Fruit fly (Drosophila melanogaster) whole organism, embryonic: ENCODE data around the gene EMC3.

Experiments
- ATbp ChIP-seq: fragments of 200-800 bp; sonication (Bioruptor generic); optimal IDR thresholded peaks from 2 replicates; lab custom pipeline; 2017; ENCODE audit warnings: missing biosample characterization, mild to moderate bottlenecking, missing genetic modification characterization, missing genetic modification reagents
- CG10147 ChIP-seq: fragments of 200-800 bp; sonication (Bioruptor generic); optimal IDR thresholded peaks from 2 replicates; lab custom pipeline; 2019; ENCODE audit warnings: missing biosample characterization, mild to moderate bottlenecking, missing genetic modification characterization, moderate library complexity
- CG11456 ChIP-seq: fragments of 200-800 bp; sonication (Bioruptor generic); IDR thresholded peaks from 3 replicates; pipeline ENCODE4 v1.3.6; 2022; ENCODE audit warnings: missing biosample characterization, missing genetic modification characterization
- CG11504 ChIP-seq: fragments of 200-800 bp; sonication (Bioruptor generic); optimal IDR thresholded peaks from 3 replicates; lab custom pipeline; 2019; ENCODE audit warnings: missing biosample characterization, mild to moderate bottlenecking, missing genetic modification characterization, moderate library complexity
- CG12219 ChIP-seq: fragments of 200-800 bp; sonication (Bioruptor generic); optimal IDR thresholded peaks from 3 replicates; lab custom pipeline; 2018; ENCODE audit warnings: missing biosample characterization, mild to moderate bottlenecking, missing genetic modification characterization
- CG12769 ChIP-seq: fragments of 200-800 bp; sonication (Bioruptor generic); optimal IDR thresholded peaks from 2 replicates; lab custom pipeline; 2019; ENCODE audit warnings: missing biosample characterization, mild to moderate bottlenecking, missing genetic modification characterization, moderate library complexity
- CG13894 ChIP-seq: fragments of 200-800 bp; sonication (Bioruptor generic); optimal IDR thresholded peaks from 3 replicates; lab custom pipeline; 2018; ENCODE audit warnings: missing biosample characterization, mild to moderate bottlenecking, missing genetic modification characterization, moderate library complexity
- CG14667 ChIP-seq: fragments of 200-800 bp; sonication (Bioruptor generic); IDR thresholded peaks from 2 replicates; pipeline ENCODE4 v1.3.6; 2022; ENCODE audit warnings: missing biosample characterization, missing genetic modification characterization
- CG17359 ChIP-seq: fragments of 200-800 bp; sonication (Bioruptor generic); optimal IDR thresholded peaks from 3 replicates; lab custom pipeline; 2018; ENCODE audit warnings: missing biosample characterization, mild to moderate bottlenecking, missing genetic modification characterization, moderate library complexity
- CG17385 ChIP-seq: fragments of 200-800 bp; sonication (Bioruptor generic); optimal IDR thresholded peaks from 3 replicates; lab custom pipeline; 2018; ENCODE audit warnings: missing biosample characterization, mild to moderate bottlenecking, missing genetic modification characterization
- CG17612 ChIP-seq: fragments of 200-800 bp; sonication (Bioruptor generic); IDR thresholded peaks from 2 replicates; pipeline ENCODE4 v1.3.6; 2022; ENCODE audit warnings: missing biosample characterization, missing genetic modification characterization
- CG2199 ChIP-seq: fragments of 200-800 bp; sonication (Bioruptor generic); IDR thresholded peaks from 3 replicates; pipeline ENCODE4 v1.3.6; 2022; ENCODE audit warnings: missing biosample characterization, missing genetic modification characterization
- CG33557 ChIP-seq: fragments of 200-800 bp; sonication (Bioruptor generic); optimal IDR thresholded peaks from 2 replicates; lab custom pipeline; 2019; ENCODE audit warnings: missing biosample characterization, mild to moderate bottlenecking, missing genetic modification characterization, moderate library complexity
- CG3847 ChIP-seq: fragments of 200-800 bp; sonication (Bioruptor generic); IDR thresholded peaks from 2 replicates; pipeline ENCODE4 v1.3.6; 2022; ENCODE audit warnings: missing biosample characterization, missing genetic modification characterization
- CG4282 ChIP-seq: fragments of 200-800 bp; sonication (Bioruptor generic); optimal IDR thresholded peaks from 2 replicates; lab custom pipeline; 2016; ENCODE audit warnings: missing biosample characterization, missing genetic modification characterization
- CG4854 ChIP-seq: fragments of 200-800 bp; sonication (Bioruptor generic); optimal IDR thresholded peaks from 2 replicates; lab custom pipeline; 2016; ENCODE audit warnings: missing biosample characterization, missing genetic modification characterization, inconsistent platforms
- CG7745 ChIP-seq: fragments of 200-800 bp; sonication (Bioruptor generic); optimal IDR thresholded peaks from 2 replicates; lab custom pipeline; 2018; ENCODE audit warnings: missing biosample characterization, mild to moderate bottlenecking, missing genetic modification characterization, moderate library complexity
- CG9932 ChIP-seq: fragments of 200-800 bp; sonication (Bioruptor generic); IDR thresholded peaks from 2 replicates; pipeline ENCODE4 v1.3.6; 2022; ENCODE audit warnings: missing biosample characterization, missing genetic modification characterization
- Dip2 ChIP-seq: fragments of 200-800 bp; sonication (Bioruptor generic); IDR thresholded peaks from 2 replicates; pipeline ENCODE4 v1.3.6; 2022; ENCODE audit warnings: missing biosample characterization, missing genetic modification characterization
- E2f1 ChIP-seq: fragments of 200-800 bp; sonication (Bioruptor generic); IDR thresholded peaks from 2 replicates; pipeline ENCODE4 v1.3.6; 2022; ENCODE audit warnings: missing biosample characterization, missing genetic modification characterization
- HmgZ ChIP-seq: fragments of 200-800 bp; sonication (Bioruptor generic); optimal IDR thresholded peaks from 2 replicates; lab custom pipeline; 2018; ENCODE audit warnings: missing biosample characterization, mild to moderate bottlenecking, missing genetic modification characterization
- Hr3 ChIP-seq: fragments of 200-800 bp; sonication (Bioruptor generic); optimal IDR thresholded peaks from 3 replicates; lab custom pipeline; 2016; ENCODE audit warnings: missing biosample characterization, missing genetic modification characterization
- Med ChIP-seq: fragments of 200-800 bp; sonication (Bioruptor generic); peaks from one replicate; lab custom pipeline; 2016; ENCODE audit warnings: missing biosample characterization, missing genetic modification characterization, mild to moderate bottlenecking, inconsistent platforms, moderate library complexity
- Mes4 ChIP-seq: fragments of 200-800 bp; sonication (Bioruptor generic); optimal IDR thresholded peaks from 2 replicates; lab custom pipeline; 2016; ENCODE audit warnings: missing biosample characterization, missing genetic modification characterization
- Myb ChIP-seq: fragments of 200-800 bp; sonication (Bioruptor generic); optimal IDR thresholded peaks from 2 replicates; lab custom pipeline; 2016; ENCODE audit warnings: missing biosample characterization, missing genetic modification characterization
- NFAT ChIP-seq: fragments of 200-800 bp; sonication (Bioruptor generic); IDR thresholded peaks from 2 replicates; pipeline ENCODE4 v1.3.6; 2022; ENCODE audit warnings: missing biosample characterization, missing genetic modification characterization
- Ssrp ChIP-seq: fragments of 200-800 bp; sonication (Bioruptor generic); optimal IDR thresholded peaks from 2 replicates; lab custom pipeline; 2018; ENCODE audit warnings: missing biosample characterization, mild to moderate bottlenecking, missing genetic modification characterization, moderate library complexity
- Stat92E ChIP-seq, 3 experiments: fragments of >200 bp in 2 of 3; fragments of 200-800 bp in 1 of 3; sonication (Bioruptor generic) in 1 of 3; optimal IDR thresholded peaks; 2 replicates each; lab custom pipeline; 2017 to 2019; ENCODE audit warnings: missing biosample characterization in 3 of 3, missing genetic modification characterization in 3 of 3, mild to moderate bottlenecking in 1 of 3, moderate library complexity in 1 of 3
- ac ChIP-seq: fragments of 200-800 bp; sonication (Bioruptor generic); optimal IDR thresholded peaks from 3 replicates; lab custom pipeline; 2017; ENCODE audit warnings: missing biosample characterization, mild to moderate bottlenecking, missing genetic modification characterization
- ato ChIP-seq: fragments of 200-800 bp; sonication (Bioruptor generic); IDR thresholded peaks from 2 replicates; pipeline ENCODE4 v1.3.6; 2022; ENCODE audit warnings: missing biosample characterization, missing genetic modification characterization; ENCODE audit not compliant: partially characterized antibody
- cas ChIP-seq: fragments of 200-800 bp; sonication (Bioruptor generic); IDR thresholded peaks from 2 replicates; pipeline ENCODE4 v1.3.6; 2022; ENCODE audit warnings: missing biosample characterization, missing genetic modification characterization
- chinmo ChIP-seq: fragments of 200-800 bp; sonication (Bioruptor generic); IDR thresholded peaks from 4 replicates; pipeline ENCODE4 v1.3.6; 2022; ENCODE audit warnings: missing biosample characterization, missing genetic modification characterization; ENCODE audit not compliant: partially characterized antibody
- gt ChIP-seq: fragments of 200-800 bp; sonication (Bioruptor generic); IDR thresholded peaks from 2 replicates; pipeline ENCODE4 v1.3.6; 2022; ENCODE audit warnings: missing biosample characterization, missing genetic modification characterization
- klu ChIP-seq: fragments of 200-800 bp; sonication (Bioruptor generic); IDR thresholded peaks from 2 replicates; pipeline ENCODE4 v1.3.6; 2022; ENCODE audit warnings: missing biosample characterization, missing genetic modification characterization
- lilli ChIP-seq: fragments of 200-800 bp; sonication (Bioruptor generic); optimal IDR thresholded peaks from 3 replicates; lab custom pipeline; 2016; ENCODE audit warnings: missing biosample characterization, missing genetic modification characterization
- nau ChIP-seq: fragments of 200-800 bp; sonication (Bioruptor generic); optimal IDR thresholded peaks from 3 replicates; lab custom pipeline; 2017; ENCODE audit warnings: missing biosample characterization, mild to moderate bottlenecking, missing genetic modification characterization, missing genetic modification reagents
- otp ChIP-seq: fragments of 200-800 bp; sonication (Bioruptor generic); IDR thresholded peaks from 3 replicates; pipeline ENCODE4, ENCODE4 v1.3.6; 2022; ENCODE audit warnings: missing biosample characterization, missing genetic modification characterization
- pan ChIP-seq, 4 experiments: fragments of >200 bp in 3 of 4; fragments of 200-800 bp in 1 of 4; sonication (Bioruptor generic) in 1 of 4; optimal IDR thresholded peaks in 3 of 4; IDR thresholded peaks in 1 of 4; 2 replicates each; pipeline versions ENCODE4 v1.3.6 to Lab custom; 2017 to 2022; ENCODE audit warnings: missing biosample characterization in 2 of 4, missing genetic modification characterization in 2 of 4, mixed read lengths in 1 of 4
- prd ChIP-seq, 3 experiments: fragments of >200 bp in 2 of 3; fragments of 200-800 bp in 1 of 3; sonication (Bioruptor generic) in 1 of 3; optimal IDR thresholded peaks in 2 of 3; IDR thresholded peaks in 1 of 3; 2 replicates in 2 of 3; 3 replicates in 1 of 3; pipeline versions ENCODE4 v1.3.6 to Lab custom; 2017 to 2022; ENCODE audit warnings: missing biosample characterization in 1 of 3, missing genetic modification characterization in 1 of 3
- sens ChIP-seq: fragments of 200-800 bp; sonication (Bioruptor generic); peaks from one replicate; lab custom pipeline; 2016; ENCODE audit warnings: missing biosample characterization, missing genetic modification characterization
- sisA ChIP-seq: fragments of 200-800 bp; sonication (Bioruptor generic); IDR thresholded peaks from 2 replicates; pipeline ENCODE4 v1.3.6; 2022; ENCODE audit warnings: missing biosample characterization, missing genetic modification characterization
- slbo ChIP-seq: fragments of 200-800 bp; sonication (Bioruptor generic); IDR thresholded peaks from 2 replicates; pipeline ENCODE4 v1.3.6; 2022; ENCODE audit warnings: missing biosample characterization, missing genetic modification characterization
- sr ChIP-seq: fragments of 200-800 bp; sonication (Bioruptor generic); IDR thresholded peaks from 3 replicates; pipeline ENCODE4 v1.3.6; 2022; ENCODE audit warnings: missing biosample characterization, missing genetic modification characterization
- tio ChIP-seq: fragments of 200-800 bp; sonication (Bioruptor generic); optimal IDR thresholded peaks from 2 replicates; lab custom pipeline; 2017; ENCODE audit warnings: missing biosample characterization, missing genetic modification characterization, inconsistent platforms

Gene EMC3

dm6 chr2L:10689221-10690034, 42.8 kb downstream of the EMC3 start, which contains the start of gene CG7294 (continued):
- no peak for TF ChIP-seq CG2199 (GFP tag; lab: Robert Waterston, UW)
- peak; percentile 11 for TF ChIP-seq CG33557 (GFP tag; lab: Kevin White, UChicago)
- TF ChIP-seq Stat92E (GFP tag; optimal IDR thresholded peaks at IDR 0.05; lab: Kevin White, UChicago) = no peak
- no peak for TF ChIP-seq gt (GFP tag; lab: Robert Waterston, UW)
- TF ChIP-seq CG17359 (tag; lab: Kevin White, UChicago) = peak; percentile 23
- TF ChIP-seq Myb = no peak
- peak; percentile 38 for TF ChIP-seq CG13894 (tag; lab: Kevin White, UChicago)
- no peak for TF ChIP-seq Dip2 (GFP tag; lab: Robert Waterston, UW)
- TF ChIP-seq Ssrp = peak; percentile 5
- TF ChIP-seq CG4854 (GFP tag; lab: Kevin White, UChicago) = no peak
- TF ChIP-seq cas (GFP tag; lab: Robert Waterston, UW) = no peak
- TF ChIP-seq Mes4 (GFP tag; lab: Kevin White, UChicago) = no peak
- TF ChIP-seq otp (GFP tag; lab: Robert Waterston, UW) = no peak
- peak; percentile 60 for TF ChIP-seq CG11504 (tag; lab: Kevin White, UChicago)
- TF ChIP-seq sens = no peak
- no peak for TF ChIP-seq pan (optimal IDR thresholded peaks at IDR 0.05; lab: Kevin White, UChicago)
- no peak for TF ChIP-seq pan (GFP tag; optimal IDR thresholded peaks at IDR 0.05 in 1 of 2, IDR thresholded peaks at IDR 0.05 in 1 of 2)
- no peak for TF ChIP-seq CG10147 (GFP tag; lab: Kevin White, UChicago)
- no peak for TF ChIP-seq HmgZ (tag; lab: Kevin White, UChicago)
- no peak for TF ChIP-seq CG17612

- TF ChIP-seq E2f1 (no peak), CG7745 (tag; lab: Kevin White, UChicago) (no peak), chinmo (0 out of 4 replicates have a peak, but pooled peaks have one; percentile 18), ac (GFP tag; lab: Kevin White, UChicago) (no peak), nau (GFP tag; lab: Kevin White, UChicago) (no peak), NFAT (GFP tag; lab: Robert Waterston, UW) (0 out of 2 replicates have a peak, but pooled peaks have one; percentile 16), CG9932 (GFP tag; lab: Robert Waterston, UW) (peak; percentile 28; the same call in 1 of the 2 replicates), Hr3 (GFP tag; lab: Kevin White, UChicago) (no peak), slbo (no peak), CG4282 (GFP tag; lab: Kevin White, UChicago) (no peak), prd (optimal IDR thresholded peaks at IDR 0.05; lab: Kevin White, UChicago) (no peak), prd (GFP tag; IDR thresholded peaks at IDR 0.05; lab: Robert Waterston, UW) (0 out of 3 replicates have a peak, but pooled peaks have one; percentile 5), ATbp (GFP tag; lab: Kevin White, UChicago) (no peak), CG3847 (0 out of 2 replicates have a peak, but pooled peaks have one; percentile 11), CG14667 (GFP tag; lab: Robert Waterston, UW) (no peak), lilli (no peak), CG17385 (GFP tag; lab: Kevin White, UChicago) (no peak), ato (no peak), tio (GFP tag; lab: Kevin White, UChicago) (no peak), sisA (GFP tag; lab: Robert Waterston, UW) (0 out of 2 replicates have a peak, but pooled peaks have one; percentile 15), Med (GFP tag; lab: Kevin White, UChicago) (peak; percentile 28), CG12219 (GFP tag; lab: Kevin White, UChicago) (no peak), klu (no peak), CG17612 (0 out of 2 replicates have a peak, but pooled peaks have one; percentile 20), CG12769 (no peak), sr (GFP tag; lab: Robert Waterston, UW) (peak; percentile 73; the same call in 2 of the 3 replicates), CG11456 (GFP tag; lab: Robert Waterston, UW) (peak; percentile 53; the same call in 1 of the 3 replicates), cas (GFP tag; lab: Robert Waterston, UW) (0 out of 2 replicates have a peak, but pooled peaks have one; percentile 27)
These were observed 43.5 kb downstream of the EMC3 start for dm6 chr2L:10688764-10689163.
